Fruit fly (Drosophila melanogaster) whole organism, embryonic: Measurements from ENCODE around the gene bon.

Experiments used
- ATbp ChIP-seq: fragments of 200-800 bp; sonication (Bioruptor generic); optimal IDR thresholded peaks from 2 replicates; lab custom pipeline; 2017; ENCODE audit warnings: missing biosample characterization, mild to moderate bottlenecking, missing genetic modification characterization, missing genetic modification reagents
- CG10543 ChIP-seq: fragments of 200-800 bp; sonication (Bioruptor generic); optimal IDR thresholded peaks from 3 replicates; lab custom pipeline; 2017; ENCODE audit warnings: missing biosample characterization, mild to moderate bottlenecking, missing genetic modification characterization, moderate library complexity
- CG11398 ChIP-seq: fragments of 200-800 bp; sonication (Bioruptor generic); optimal IDR thresholded peaks from 2 replicates; lab custom pipeline; 2016; ENCODE audit warnings: missing biosample characterization, missing genetic modification characterization
- CG11504 ChIP-seq: fragments of 200-800 bp; sonication (Bioruptor generic); optimal IDR thresholded peaks from 3 replicates; lab custom pipeline; 2019; ENCODE audit warnings: missing biosample characterization, mild to moderate bottlenecking, missing genetic modification characterization, moderate library complexity
- CG15514 ChIP-seq: fragments of 200-800 bp; sonication (Bioruptor generic); optimal IDR thresholded peaks from 3 replicates; lab custom pipeline; 2017; ENCODE audit warnings: missing biosample characterization, missing genetic modification characterization, mild to moderate bottlenecking, moderate library complexity, missing genetic modification reagents
- CG17186 ChIP-seq: fragments of 200-800 bp; sonication (Bioruptor generic); optimal IDR thresholded peaks from 3 replicates; lab custom pipeline; 2017; ENCODE audit warnings: missing biosample characterization, missing genetic modification reagents, missing genetic modification characterization
- CG2678 ChIP-seq: fragments of 200-800 bp; sonication (Bioruptor generic); optimal IDR thresholded peaks from 3 replicates; lab custom pipeline; 2019; ENCODE audit warnings: missing biosample characterization, mild to moderate bottlenecking, missing genetic modification characterization, moderate library complexity
- CG34224 ChIP-seq: fragments of 200-800 bp; sonication (Bioruptor generic); IDR thresholded peaks from 3 replicates; pipeline ENCODE4 v1.3.6; 2022; ENCODE audit warnings: missing biosample characterization, missing genetic modification characterization; ENCODE audit not compliant: partially characterized antibody
- CG5180 ChIP-seq: fragments of 200-800 bp; sonication (Bioruptor generic); optimal IDR thresholded peaks from 3 replicates; lab custom pipeline; 2017; ENCODE audit warnings: missing biosample characterization, missing genetic modification characterization, mild to moderate bottlenecking, moderate library complexity, missing genetic modification reagents
- CG6272 ChIP-seq: fragments of 200-800 bp; sonication (Bioruptor generic); IDR thresholded peaks from 2 replicates; pipeline ENCODE4 v1.3.6; 2022; ENCODE audit warnings: missing biosample characterization, missing genetic modification characterization
- CG7963 ChIP-seq: fragments of 200-800 bp; sonication (Bioruptor generic); IDR thresholded peaks from 3 replicates; pipeline ENCODE4 v1.3.6; 2022; ENCODE audit warnings: missing biosample characterization, missing genetic modification characterization; ENCODE audit not compliant: partially characterized antibody
- CG8089 ChIP-seq: fragments of 200-800 bp; sonication (Bioruptor generic); optimal IDR thresholded peaks from 3 replicates; lab custom pipeline; 2016; ENCODE audit warnings: missing biosample characterization, missing genetic modification characterization
- CG8944 ChIP-seq: fragments of 200-800 bp; sonication (Bioruptor generic); optimal IDR thresholded peaks from 3 replicates; lab custom pipeline; 2016; ENCODE audit warnings: missing biosample characterization, missing genetic modification characterization
- Camta ChIP-seq: fragments of 200-800 bp; sonication (Bioruptor generic); optimal IDR thresholded peaks from 2 replicates; lab custom pipeline; 2016; ENCODE audit warnings: missing biosample characterization, missing genetic modification characterization
- Deaf1 ChIP-seq: fragments of 200-800 bp; optimal IDR thresholded peaks from 3 replicates; lab custom pipeline; 2019; ENCODE audit warnings: missing biosample characterization, mild to moderate bottlenecking, missing genetic modification characterization, moderate library complexity
- Doc2 ChIP-seq: fragments of 200-800 bp; sonication (Bioruptor generic); IDR thresholded peaks from 2 replicates; pipeline ENCODE4 v1.3.6; 2022; ENCODE audit warnings: missing biosample characterization, missing genetic modification characterization
- Fer1 ChIP-seq: fragments of 200-800 bp; sonication (Bioruptor generic); optimal IDR thresholded peaks from 2 replicates; lab custom pipeline; 2017; ENCODE audit warnings: missing biosample characterization, mild to moderate bottlenecking, missing genetic modification characterization
- H15 ChIP-seq: fragments of 200-800 bp; sonication (Bioruptor generic); IDR thresholded peaks from 3 replicates; pipeline ENCODE4 v1.3.6; 2022; ENCODE audit warnings: missing biosample characterization, missing genetic modification characterization
- HHEX ChIP-seq: fragments of 200-800 bp; sonication (Bioruptor generic); optimal IDR thresholded peaks from 3 replicates; lab custom pipeline; 2017; ENCODE audit warnings: missing biosample characterization, mild to moderate bottlenecking, missing genetic modification characterization, missing genetic modification reagents
- Neu2 ChIP-seq: fragments of 200-800 bp; sonication (Bioruptor generic); optimal IDR thresholded peaks from 3 replicates; lab custom pipeline; 2016; ENCODE audit warnings: missing biosample characterization, missing genetic modification characterization, borderline replicate concordance
- Nf-YA ChIP-seq: fragments of 200-800 bp; sonication (Bioruptor generic); IDR thresholded peaks from 2 replicates; pipeline ENCODE4 v1.3.6; 2022; ENCODE audit warnings: missing biosample characterization, missing genetic modification characterization
- amos ChIP-seq: fragments of 200-800 bp; sonication (Bioruptor generic); IDR thresholded peaks from 2 replicates; pipeline ENCODE4 v1.3.6; 2022; ENCODE audit warnings: missing biosample characterization, missing genetic modification characterization; ENCODE audit not compliant: partially characterized antibody
- bsh ChIP-seq, 2 experiments: fragments of 200-800 bp; sonication (Bioruptor generic); optimal IDR thresholded peaks; 2 replicates each; lab custom pipeline; 2017 to 2018; ENCODE audit warnings: mild to moderate bottlenecking in 2 of 2, missing biosample characterization in 2 of 2, missing genetic modification characterization in 2 of 2, moderate library complexity in 1 of 2
- corto ChIP-seq: fragments of 200-800 bp; sonication (Bioruptor generic); optimal IDR thresholded peaks from 2 replicates; lab custom pipeline; 2016; ENCODE audit warnings: missing biosample characterization, mild to moderate bottlenecking, missing genetic modification characterization, moderate library complexity
- danr ChIP-seq: fragments of 200-800 bp; sonication (Bioruptor generic); IDR thresholded peaks from 2 replicates; pipeline ENCODE4 v1.3.6; 2022; ENCODE audit warnings: missing biosample characterization, missing genetic modification characterization
- exex ChIP-seq: fragments of 200-800 bp; sonication (Bioruptor generic); optimal IDR thresholded peaks from 4 replicates; lab custom pipeline; 2018; ENCODE audit warnings: missing biosample characterization, mild to moderate bottlenecking, missing genetic modification characterization, moderate library complexity
- eyg ChIP-seq: fragments of 200-800 bp; sonication (Bioruptor generic); optimal IDR thresholded peaks from 3 replicates; lab custom pipeline; 2016; ENCODE audit warnings: missing biosample characterization, missing genetic modification characterization
- fd64A ChIP-seq: fragments of 200-800 bp; sonication (Bioruptor generic); optimal IDR thresholded peaks from 3 replicates; lab custom pipeline; 2018; ENCODE audit warnings: missing biosample characterization, mild to moderate bottlenecking, missing genetic modification characterization
- grau ChIP-seq: fragments of 200-800 bp; optimal IDR thresholded peaks from 3 replicates; lab custom pipeline; 2019; ENCODE audit warnings: missing biosample characterization, mild to moderate bottlenecking, missing genetic modification characterization, moderate library complexity
- grn ChIP-seq: fragments of 200-800 bp; sonication (Bioruptor generic); optimal IDR thresholded peaks from 3 replicates; lab custom pipeline; 2017; ENCODE audit warnings: missing biosample characterization, missing genetic modification characterization
- ken ChIP-seq: fragments of 200-800 bp; sonication (Bioruptor generic); IDR thresholded peaks from 3 replicates; pipeline ENCODE4 v1.3.6; 2022; ENCODE audit warnings: missing biosample characterization, missing genetic modification characterization
- luna ChIP-seq: fragments of 200-800 bp; sonication (Bioruptor generic); optimal IDR thresholded peaks from 2 replicates; lab custom pipeline; 2016; ENCODE audit warnings: missing biosample characterization, missing genetic modification characterization
- mld ChIP-seq: fragments of 200-800 bp; sonication (Bioruptor generic); IDR thresholded peaks from 3 replicates; pipeline ENCODE4 v1.3.6; 2022; ENCODE audit warnings: missing biosample characterization, missing genetic modification characterization; ENCODE audit not compliant: partially characterized antibody
- onecut ChIP-seq: fragments of 200-800 bp; sonication (Bioruptor generic); IDR thresholded peaks from 2 replicates; pipeline ENCODE4 v1.3.6; 2022; ENCODE audit warnings: missing biosample characterization, missing genetic modification characterization
- otp ChIP-seq: fragments of 200-800 bp; sonication (Bioruptor generic); IDR thresholded peaks from 3 replicates; pipeline ENCODE4, ENCODE4 v1.3.6; 2022; ENCODE audit warnings: missing biosample characterization, missing genetic modification characterization
- pan ChIP-seq, 4 experiments: fragments of >200 bp in 3 of 4; fragments of 200-800 bp in 1 of 4; sonication (Bioruptor generic) in 1 of 4; optimal IDR thresholded peaks in 3 of 4; IDR thresholded peaks in 1 of 4; 2 replicates each; pipeline versions ENCODE4 v1.3.6 to Lab custom; 2017 to 2022; ENCODE audit warnings: missing biosample characterization in 2 of 4, missing genetic modification characterization in 2 of 4, mixed read lengths in 1 of 4
- pnt ChIP-seq: fragments of 200-800 bp; sonication (Bioruptor generic); optimal IDR thresholded peaks from 3 replicates; lab custom pipeline; 2016; ENCODE audit warnings: missing biosample characterization, missing genetic modification characterization
- ranshi ChIP-seq: fragments of 200-800 bp; sonication (Bioruptor generic); IDR thresholded peaks from 2 replicates; pipeline ENCODE4 v1.3.6; 2022; ENCODE audit warnings: missing biosample characterization, missing genetic modification characterization
- sc ChIP-seq, 3 experiments: fragments of >200 bp in 2 of 3; fragments of 200-800 bp in 1 of 3; sonication (Bioruptor generic) in 1 of 3; optimal IDR thresholded peaks; 2 replicates in 2 of 3; 3 replicates in 1 of 3; lab custom pipeline; 2017; ENCODE audit warnings: mild to moderate bottlenecking in 1 of 3, missing biosample characterization in 1 of 3, missing genetic modification characterization in 1 of 3, missing genetic modification reagents in 1 of 3
- schlank ChIP-seq: fragments of 200-800 bp; sonication (Bioruptor generic); optimal IDR thresholded peaks from 2 replicates; lab custom pipeline; 2018; ENCODE audit warnings: missing biosample characterization, mild to moderate bottlenecking, missing genetic modification characterization
- sima ChIP-seq: fragments of 200-800 bp; sonication (Bioruptor generic); optimal IDR thresholded peaks from 2 replicates; lab custom pipeline; 2016; ENCODE audit warnings: missing biosample characterization, missing genetic modification characterization
- sisA ChIP-seq: fragments of 200-800 bp; sonication (Bioruptor generic); IDR thresholded peaks from 2 replicates; pipeline ENCODE4 v1.3.6; 2022; ENCODE audit warnings: missing biosample characterization, missing genetic modification characterization
- sna ChIP-seq: fragments of 200-800 bp; sonication (Bioruptor generic); IDR thresholded peaks from 2 replicates; pipeline ENCODE4 v1.3.6; 2022; ENCODE audit warnings: missing biosample characterization, missing genetic modification characterization; ENCODE audit not compliant: partially characterized antibody
- so ChIP-seq: fragments of 200-800 bp; sonication (Bioruptor generic); IDR thresholded peaks from 3 replicates; pipeline ENCODE4 v1.3.6; 2022; ENCODE audit warnings: missing biosample characterization, missing genetic modification characterization
- sr ChIP-seq: fragments of 200-800 bp; sonication (Bioruptor generic); IDR thresholded peaks from 3 replicates; pipeline ENCODE4 v1.3.6; 2022; ENCODE audit warnings: missing biosample characterization, missing genetic modification characterization
- vnd ChIP-seq: fragments of 200-800 bp; sonication (Bioruptor generic); IDR thresholded peaks from 3 replicates; pipeline ENCODE4 v1.3.6; 2022; ENCODE audit warnings: missing biosample characterization, missing genetic modification characterization; ENCODE audit not compliant: partially characterized antibody

bon gene

DNA sequence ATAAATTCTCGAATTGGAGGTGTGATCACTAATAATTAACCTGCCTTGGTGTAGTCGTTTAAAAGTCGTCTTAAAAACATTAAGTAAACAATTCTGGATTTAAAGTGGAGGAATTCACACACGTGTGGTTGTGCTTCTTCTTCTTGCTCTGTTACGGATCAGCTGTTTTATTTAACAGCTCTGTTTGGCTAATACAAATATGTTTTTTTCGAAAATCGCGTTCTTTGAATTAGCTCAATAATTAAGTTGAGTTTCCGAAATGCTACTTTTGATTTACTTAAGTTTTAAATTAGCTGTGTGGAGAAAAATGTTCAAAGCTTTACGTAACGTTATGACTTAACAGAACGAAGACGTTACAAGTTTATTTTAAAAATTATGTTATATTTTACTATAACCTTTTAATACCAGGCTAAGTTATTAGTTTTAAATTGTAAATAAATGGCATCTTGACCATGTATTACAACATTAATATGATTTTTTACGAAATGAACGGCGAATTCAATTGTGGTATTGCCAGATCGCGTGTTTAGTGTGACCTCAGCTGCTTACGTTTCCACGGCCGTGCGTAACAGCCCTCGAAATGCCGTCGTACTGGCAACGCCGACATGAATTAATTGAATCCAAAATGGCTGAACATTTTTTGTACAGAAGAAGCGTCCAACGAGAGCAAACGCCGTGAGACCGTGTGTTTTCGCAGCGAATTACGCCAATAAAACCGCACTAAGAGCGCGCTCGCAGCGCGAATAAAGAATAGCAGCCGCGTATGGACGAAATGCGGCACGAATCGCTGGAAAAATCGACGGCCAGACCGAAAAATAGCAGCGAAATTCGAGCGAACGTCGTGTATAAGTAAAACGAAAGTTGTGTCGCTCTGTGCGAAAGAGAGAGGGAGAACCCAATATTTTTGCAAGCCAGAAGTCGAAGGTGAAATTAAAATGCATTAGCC lies at the start of gene bon, which contains the start of gene Pus1 (continued):
- TF ChIP-seq CG10543 (GFP tag; lab: Kevin White, UChicago) (no peak), Deaf1 (tag; lab: Kevin White, UChicago) (peak; percentile 63), pnt (no peak), Nf-YA (GFP tag; lab: Robert Waterston, UW) (0 out of 2 replicates have a peak, but pooled peaks have one; percentile 8), so (no peak), bsh (GFP tag; optimal IDR thresholded peaks at IDR 0.05; lab: Kevin White, UChicago) (peak; percentile 2 to 7), sc (optimal IDR thresholded peaks at IDR 0.05; lab: Kevin White, UChicago) (no peak), sc (GFP tag; optimal IDR thresholded peaks at IDR 0.05; lab: Kevin White, UChicago) (no peak), Fer1 (no peak), CG5180 (GFP tag; lab: Kevin White, UChicago) (no peak), CG7963 (GFP tag; lab: Robert Waterston, UW) (no peak), luna (GFP tag; lab: Kevin White, UChicago) (no peak), Camta (no peak), sisA (GFP tag; lab: Robert Waterston, UW) (peak; percentile 42; the same call in 1 of the 2 replicates), sr (GFP tag; lab: Robert Waterston, UW) (no peak), exex (peak; percentile 46), mld (no peak), ranshi (GFP tag; lab: Robert Waterston, UW) (no peak), CG8944 (GFP tag; lab: Kevin White, UChicago) (no peak), sna (GFP tag; lab: Robert Waterston, UW) (no peak), amos (GFP tag; lab: Robert Waterston, UW) (peak; percentile 32; the same call in 1 of the 2 replicates), danr (GFP tag; lab: Robert Waterston, UW) (no peak), schlank (tag; lab: Kevin White, UChicago) (no peak), CG8089 (GFP tag; lab: Kevin White, UChicago) (no peak), HHEX (GFP tag; lab: Kevin White, UChicago) (no peak), CG2678 (tag; lab: Kevin White, UChicago) (no peak), sima (GFP tag; lab: Kevin White, UChicago) (no peak), CG34224 (peak; percentile 20; the same call in 1 of the 3 replicates), CG11504 (peak; percentile 29), grau (tag; lab: Kevin White, UChicago) (no peak), ATbp (GFP tag; lab: Kevin White, UChicago) (no peak), CG17186 (GFP tag; lab: Kevin White, UChicago) (peak; percentile 64), grn (GFP tag; lab: Kevin White, UChicago) (no peak), CG15514 (GFP tag; lab: Kevin White, UChicago) (peak; percentile 82), eyg (no peak), vnd (GFP tag; lab: Robert Waterston, UW) (no peak), corto (GFP tag; lab: Kevin White, UChicago) (no peak), ken (GFP tag; lab: Robert Waterston, UW) (peak; percentile 34; the same call in 1 of the 3 replicates), Neu2 (GFP tag; lab: Kevin White, UChicago) (no peak), otp (GFP tag; lab: Robert Waterston, UW) (peak; percentile 1; the same call in 1 of the 3 replicates), H15 (GFP tag; lab: Robert Waterston, UW) (no peak), fd64A (no peak), CG11398 (no peak), Doc2 (GFP tag; lab: Robert Waterston, UW) (no peak), CG6272 (GFP tag; lab: Robert Waterston, UW) (no peak), pan (optimal IDR thresholded peaks at IDR 0.05; lab: Kevin White, UChicago) (no peak), pan (GFP tag; optimal IDR thresholded peaks at IDR 0.05 in 1 of 2, IDR thresholded peaks at IDR 0.05 in 1 of 2) (peak in 1 of 2 experiments; percentile 5), onecut (no peak)
